Worm (Caenorhabditis elegans): Measurements from ENCODE around the gene srj-29.

DNA sequence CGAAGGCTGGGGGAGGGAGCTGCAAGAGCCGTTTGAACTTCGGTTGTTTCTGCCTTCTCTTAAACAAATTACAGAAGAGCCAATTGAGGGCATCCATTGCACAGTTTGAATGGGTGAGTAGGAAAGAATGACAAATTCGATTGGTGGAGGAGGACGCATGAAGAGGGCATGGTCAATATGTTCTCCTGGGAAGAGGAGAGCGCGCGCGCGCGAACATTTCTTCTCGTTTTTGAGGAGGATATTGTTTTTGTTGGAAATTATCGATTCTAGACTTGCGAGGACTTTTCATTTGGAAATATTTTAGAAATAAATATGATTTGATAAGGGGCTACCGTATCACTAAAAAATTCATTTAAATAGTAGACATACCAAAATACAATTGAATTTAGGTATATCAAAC is 43.9 kb upstream of the srj-29 start, which contains the start of gene T10C6.7:
- TF ChIP-seq W03F9.2 (tag; optimal IDR thresholded peaks at IDR 0.05) (no peak), him-1 (tag; optimal IDR thresholded peaks at IDR 0.05) (no peak), dao-5 (tag; optimal IDR thresholded peaks at IDR 0.05) (no peak)
